Worm (Caenorhabditis elegans): ENCODE results near the gene M199.9.

DNA sequence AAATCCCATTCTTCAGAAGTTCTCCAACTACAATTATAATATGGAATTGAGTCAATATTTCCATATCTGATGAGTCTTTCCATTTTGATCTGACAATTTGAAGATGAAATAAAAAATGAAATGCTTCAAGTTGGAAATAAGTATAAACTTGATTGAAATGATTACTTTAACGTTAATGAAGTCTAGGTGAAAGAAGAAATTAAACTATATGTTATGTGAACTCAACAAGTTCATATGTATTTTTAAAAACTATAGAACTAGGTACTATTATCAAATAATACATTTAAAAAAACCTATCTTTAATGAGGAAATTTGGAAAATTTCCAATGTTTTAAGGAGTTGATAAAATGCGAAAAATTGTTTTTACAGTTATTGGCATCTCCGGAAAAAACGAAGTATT, 29.3 kb downstream of the M199.9 start, which contains the start of gene srt-49:
- TF ChIP-seq dpl-1 (GFP tag; optimal IDR thresholded peaks at IDR 0.05) = no peak
- no peak for TF ChIP-seq egl-44 (GFP tag; IDR thresholded peaks at IDR 0.05)
- TF ChIP-seq ztf-28 (GFP tag; IDR thresholded peaks at IDR 0.05) = no peak
- no peak for TF ChIP-seq hlh-26 (GFP tag; conservative IDR thresholded peaks at IDR 0.05)
- no peak for TF ChIP-seq F52B5.7 (tag; optimal IDR thresholded peaks at IDR 0.05)
- no peak for TF ChIP-seq nfya-1 (tag; optimal IDR thresholded peaks at IDR 0.05; ENCODE audit: borderline replicate concordance, insufficient read depth)

Measured in whole organism, young adult.